Fruit fly (Drosophila melanogaster) whole organism, embryonic: ENCODE data around the gene CG5359.

Experiments used
- ATbp ChIP-seq: fragments of 200-800 bp; sonication (Bioruptor generic); optimal IDR thresholded peaks from 2 replicates; lab custom pipeline; 2017; ENCODE audit warnings: missing biosample characterization, mild to moderate bottlenecking, missing genetic modification characterization, missing genetic modification reagents
- Asciz ChIP-seq: fragments of 200-800 bp; sonication (Bioruptor generic); optimal IDR thresholded peaks from 2 replicates; lab custom pipeline; 2017; ENCODE audit warnings: missing biosample characterization, mild to moderate bottlenecking, missing genetic modification characterization, missing genetic modification reagents
- BtbVII ChIP-seq: fragments of 200-800 bp; sonication (Bioruptor generic); optimal IDR thresholded peaks from 3 replicates; lab custom pipeline; 2017; ENCODE audit warnings: missing biosample characterization, mild to moderate bottlenecking, missing genetic modification characterization
- CG10147 ChIP-seq: fragments of 200-800 bp; sonication (Bioruptor generic); optimal IDR thresholded peaks from 2 replicates; lab custom pipeline; 2019; ENCODE audit warnings: missing biosample characterization, mild to moderate bottlenecking, missing genetic modification characterization, moderate library complexity
- CG11456 ChIP-seq: fragments of 200-800 bp; sonication (Bioruptor generic); IDR thresholded peaks from 3 replicates; pipeline ENCODE4 v1.3.6; 2022; ENCODE audit warnings: missing biosample characterization, missing genetic modification characterization
- CG11695 ChIP-seq: fragments of 200-800 bp; sonication (Bioruptor generic); IDR thresholded peaks from 3 replicates; pipeline ENCODE4 v1.3.6; 2022; ENCODE audit warnings: missing biosample characterization, missing genetic modification characterization
- CG11696 ChIP-seq: fragments of 200-800 bp; sonication (Bioruptor generic); IDR thresholded peaks from 2 replicates; pipeline ENCODE4 v1.3.6; 2022; ENCODE audit warnings: missing biosample characterization, missing genetic modification characterization
- CG12071 ChIP-seq: fragments of 200-800 bp; sonication (Bioruptor generic); optimal IDR thresholded peaks from 3 replicates; lab custom pipeline; 2018; ENCODE audit warnings: missing biosample characterization, mild to moderate bottlenecking, missing genetic modification characterization
- CG14965 ChIP-seq: fragments of 200-800 bp; sonication (Bioruptor generic); optimal IDR thresholded peaks from 2 replicates; lab custom pipeline; 2016; ENCODE audit warnings: missing biosample characterization, missing genetic modification characterization, borderline replicate concordance
- CG17359 ChIP-seq: fragments of 200-800 bp; sonication (Bioruptor generic); optimal IDR thresholded peaks from 3 replicates; lab custom pipeline; 2018; ENCODE audit warnings: missing biosample characterization, mild to moderate bottlenecking, missing genetic modification characterization, moderate library complexity
- CG2202 ChIP-seq: fragments of 200-800 bp; sonication (Bioruptor generic); optimal IDR thresholded peaks from 2 replicates; lab custom pipeline; 2018; ENCODE audit warnings: missing biosample characterization, mild to moderate bottlenecking, missing genetic modification characterization
- CG3838 ChIP-seq: fragments of 200-800 bp; sonication (Bioruptor generic); optimal IDR thresholded peaks from 3 replicates; lab custom pipeline; 2016; ENCODE audit warnings: missing biosample characterization, missing genetic modification characterization
- CG4854 ChIP-seq: fragments of 200-800 bp; sonication (Bioruptor generic); optimal IDR thresholded peaks from 2 replicates; lab custom pipeline; 2016; ENCODE audit warnings: missing biosample characterization, missing genetic modification characterization, inconsistent platforms
- CG6254 ChIP-seq: fragments of 200-800 bp; sonication (Bioruptor generic); optimal IDR thresholded peaks from 3 replicates; lab custom pipeline; 2017; ENCODE audit warnings: mild to moderate bottlenecking, missing biosample characterization, missing genetic modification reagents, missing genetic modification characterization
- CG6272 ChIP-seq: fragments of 200-800 bp; sonication (Bioruptor generic); IDR thresholded peaks from 2 replicates; pipeline ENCODE4 v1.3.6; 2022; ENCODE audit warnings: missing biosample characterization, missing genetic modification characterization
- CG6654 ChIP-seq: fragments of 200-800 bp; sonication (Bioruptor generic); optimal IDR thresholded peaks from 2 replicates; lab custom pipeline; 2017; ENCODE audit warnings: missing biosample characterization, mild to moderate bottlenecking, missing genetic modification characterization
- CG8765 ChIP-seq: fragments of 200-800 bp; sonication (Bioruptor generic); IDR thresholded peaks from 2 replicates; pipeline ENCODE4 v1.3.6; 2022; ENCODE audit warnings: missing biosample characterization, missing genetic modification characterization
- CG9437 ChIP-seq: fragments of 200-800 bp; sonication (Bioruptor generic); optimal IDR thresholded peaks from 2 replicates; lab custom pipeline; 2018; ENCODE audit warnings: missing biosample characterization, mild to moderate bottlenecking, missing genetic modification characterization
- CG9727 ChIP-seq: fragments of 200-800 bp; sonication (Bioruptor generic); optimal IDR thresholded peaks from 3 replicates; lab custom pipeline; 2017; ENCODE audit warnings: missing biosample characterization, mild to moderate bottlenecking, missing genetic modification characterization
- D ChIP-seq, 2 experiments: fragments of 200-800 bp in 1 of 2; fragments of >200 bp in 1 of 2; sonication (Bioruptor generic) in 1 of 2; optimal IDR thresholded peaks; 2 replicates in 1 of 2; 3 replicates in 1 of 2; lab custom pipeline; 2017; ENCODE audit warnings: mild to moderate bottlenecking in 1 of 2, missing biosample characterization in 1 of 2, missing genetic modification characterization in 1 of 2, missing genetic modification reagents in 1 of 2
- Dip3 ChIP-seq: fragments of 200-800 bp; sonication (Bioruptor generic); optimal IDR thresholded peaks from 3 replicates; lab custom pipeline; 2016; ENCODE audit warnings: missing biosample characterization, missing genetic modification characterization
- Dp ChIP-seq: fragments of 200-800 bp; sonication (Bioruptor generic); optimal IDR thresholded peaks from 2 replicates; lab custom pipeline; 2018; ENCODE audit warnings: missing biosample characterization, mild to moderate bottlenecking, missing genetic modification characterization, moderate library complexity
- Ets65A ChIP-seq: fragments of 200-800 bp; sonication (Bioruptor generic); peaks from one replicate; lab custom pipeline; 2016; ENCODE audit warnings: missing biosample characterization, missing genetic modification characterization
- Fer3 ChIP-seq: fragments of 200-800 bp; sonication (Bioruptor generic); optimal IDR thresholded peaks from 2 replicates; lab custom pipeline; 2018; ENCODE audit warnings: missing biosample characterization, mild to moderate bottlenecking, missing genetic modification characterization, moderate library complexity
- HHEX ChIP-seq: fragments of 200-800 bp; sonication (Bioruptor generic); optimal IDR thresholded peaks from 3 replicates; lab custom pipeline; 2017; ENCODE audit warnings: missing biosample characterization, mild to moderate bottlenecking, missing genetic modification characterization, missing genetic modification reagents
- HmgZ ChIP-seq: fragments of 200-800 bp; sonication (Bioruptor generic); optimal IDR thresholded peaks from 2 replicates; lab custom pipeline; 2018; ENCODE audit warnings: missing biosample characterization, mild to moderate bottlenecking, missing genetic modification characterization
- Lpt ChIP-seq: fragments of >200 bp; optimal IDR thresholded peaks from 2 replicates; lab custom pipeline; 2018; ENCODE audit warnings: missing biosample characterization, missing genetic modification characterization
- Nf-YC ChIP-seq: fragments of 200-800 bp; optimal IDR thresholded peaks from 3 replicates; lab custom pipeline; 2019; ENCODE audit warnings: missing biosample characterization, mild to moderate bottlenecking, missing genetic modification characterization, moderate library complexity
- NfI ChIP-seq: fragments of 200-800 bp; sonication (Bioruptor generic); optimal IDR thresholded peaks from 3 replicates; lab custom pipeline; 2018; ENCODE audit warnings: missing biosample characterization, mild to moderate bottlenecking, missing genetic modification characterization, moderate library complexity
- Oaz ChIP-seq: fragments of 200-800 bp; sonication (Bioruptor generic); IDR thresholded peaks from 2 replicates; pipeline ENCODE4 v1.3.6; 2022; ENCODE audit warnings: missing biosample characterization, missing genetic modification characterization
- Sox102F ChIP-seq: fragments of 200-800 bp; sonication (Bioruptor generic); optimal IDR thresholded peaks from 2 replicates; lab custom pipeline; 2018; ENCODE audit warnings: missing biosample characterization, mild to moderate bottlenecking, missing genetic modification characterization, moderate library complexity
- Xbp1 ChIP-seq: fragments of 200-800 bp; sonication (Bioruptor generic); optimal IDR thresholded peaks from 3 replicates; lab custom pipeline; 2016; ENCODE audit warnings: missing biosample characterization, mild to moderate bottlenecking, missing genetic modification characterization
- ap ChIP-seq: fragments of 200-800 bp; sonication (Bioruptor generic); IDR thresholded peaks from 2 replicates; pipeline ENCODE4 v1.3.6; 2022; ENCODE audit warnings: missing biosample characterization, missing genetic modification characterization
- ci ChIP-seq: fragments of 200-800 bp; sonication (Bioruptor generic); IDR thresholded peaks from 3 replicates; pipeline ENCODE4 v1.3.6; 2022; ENCODE audit warnings: missing biosample characterization, missing genetic modification characterization
- crc ChIP-seq: fragments of 200-800 bp; sonication (Bioruptor generic); optimal IDR thresholded peaks from 2 replicates; lab custom pipeline; 2016; ENCODE audit warnings: missing biosample characterization, missing genetic modification characterization
- danr ChIP-seq: fragments of 200-800 bp; sonication (Bioruptor generic); IDR thresholded peaks from 2 replicates; pipeline ENCODE4 v1.3.6; 2022; ENCODE audit warnings: missing biosample characterization, missing genetic modification characterization
- dimm ChIP-seq: fragments of 200-800 bp; sonication (Bioruptor generic); IDR thresholded peaks from 2 replicates; pipeline ENCODE4 v1.3.6; 2022; ENCODE audit warnings: missing biosample characterization, missing genetic modification characterization
- dpn ChIP-seq, 2 experiments: fragments of 200-800 bp; sonication (Bioruptor generic); optimal IDR thresholded peaks; 3 replicates each; lab custom pipeline; 2016; ENCODE audit warnings: missing biosample characterization in 2 of 2, missing genetic modification characterization in 2 of 2
- ems ChIP-seq: fragments of 200-800 bp; sonication (Bioruptor generic); optimal IDR thresholded peaks from 3 replicates; lab custom pipeline; 2016; ENCODE audit warnings: missing biosample characterization, missing genetic modification characterization
- hth ChIP-seq: fragments of >200 bp; optimal IDR thresholded peaks from 2 replicates; lab custom pipeline; 2017; ENCODE audit warnings: inconsistent platforms
- lola ChIP-seq, 3 experiments: fragments of >200 bp in 2 of 3; fragments of 200-800 bp in 1 of 3; sonication (Bioruptor generic) in 1 of 3; optimal IDR thresholded peaks; 2 replicates each; lab custom pipeline; 2017 to 2019; ENCODE audit warnings: missing biosample characterization in 3 of 3, missing genetic modification characterization in 3 of 3, mild to moderate bottlenecking in 1 of 3, moderate library complexity in 1 of 3
- p53 ChIP-seq: fragments of 200-800 bp; sonication (Bioruptor generic); optimal IDR thresholded peaks from 2 replicates; lab custom pipeline; 2016; ENCODE audit warnings: missing biosample characterization, missing genetic modification characterization
- phol ChIP-seq: fragments of 200-800 bp; sonication (Bioruptor generic); optimal IDR thresholded peaks from 3 replicates; lab custom pipeline; 2018; ENCODE audit warnings: missing biosample characterization, mild to moderate bottlenecking, missing genetic modification characterization, moderate library complexity
- pzg ChIP-seq: fragments of 200-800 bp; sonication (Bioruptor generic); optimal IDR thresholded peaks from 3 replicates; lab custom pipeline; 2018; ENCODE audit warnings: missing biosample characterization, mild to moderate bottlenecking, missing genetic modification characterization, moderate library complexity
- ranshi ChIP-seq: fragments of 200-800 bp; sonication (Bioruptor generic); IDR thresholded peaks from 2 replicates; pipeline ENCODE4 v1.3.6; 2022; ENCODE audit warnings: missing biosample characterization, missing genetic modification characterization
- sens ChIP-seq: fragments of 200-800 bp; sonication (Bioruptor generic); peaks from one replicate; lab custom pipeline; 2016; ENCODE audit warnings: missing biosample characterization, missing genetic modification characterization
- tna ChIP-seq: fragments of 200-800 bp; sonication (Bioruptor generic); IDR thresholded peaks from 2 replicates; pipeline ENCODE4 v1.3.6; 2022; ENCODE audit warnings: missing biosample characterization, missing genetic modification characterization; ENCODE audit not compliant: partially characterized antibody
- tup ChIP-seq: fragments of 200-800 bp; sonication (Bioruptor generic); optimal IDR thresholded peaks from 2 replicates; lab custom pipeline; 2016; ENCODE audit warnings: missing biosample characterization, mild to moderate bottlenecking, missing genetic modification characterization, moderate library complexity
- wdn ChIP-seq: fragments of 200-800 bp; sonication (Bioruptor generic); IDR thresholded peaks from 2 replicates; pipeline ENCODE4 v1.3.6; 2022; ENCODE audit warnings: missing biosample characterization, missing genetic modification characterization

The CG5359 gene

DNA sequence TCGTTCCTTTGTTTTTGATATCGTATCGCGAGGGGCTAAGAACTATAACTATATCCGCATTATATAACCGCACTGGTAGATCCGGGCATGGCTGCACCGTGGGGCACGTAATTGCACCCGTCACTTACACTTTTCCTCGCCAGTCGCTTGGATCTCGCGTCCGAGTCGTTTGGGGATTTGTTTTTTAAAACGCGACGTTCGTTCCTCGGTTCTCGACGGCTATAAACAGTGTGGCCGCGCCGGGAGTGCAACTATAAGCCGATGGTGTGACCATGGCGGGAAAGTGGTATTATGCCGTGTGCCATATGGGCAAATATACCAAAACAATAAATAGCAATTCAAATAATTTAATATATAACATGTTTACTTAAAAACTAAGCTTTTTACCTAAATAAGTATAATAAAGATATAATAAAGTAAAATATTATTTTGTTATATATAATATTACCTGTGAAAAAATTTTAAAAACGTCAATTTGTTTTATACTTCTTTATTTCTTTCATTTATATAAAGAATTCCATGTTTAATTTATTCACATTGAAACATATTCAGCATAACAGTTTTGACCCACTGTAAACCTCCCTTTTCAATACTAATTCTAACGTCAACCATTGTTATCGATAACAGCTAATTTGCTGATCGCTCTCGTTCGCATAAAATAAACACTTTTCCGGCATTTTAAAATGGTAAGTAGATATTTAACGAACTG lies 41.7 kb upstream of the CG5359 start, which contains the start of the genes Mical and CG3909 (continued):
- TF ChIP-seq sens (GFP tag; lab: Kevin White, UChicago): peak; percentile 85
- TF ChIP-seq phol (tag; lab: Kevin White, UChicago): peak; percentile 92
- peak; percentile 40 for TF ChIP-seq Asciz (GFP tag; lab: Kevin White, UChicago)
- no peak for TF ChIP-seq D (optimal IDR thresholded peaks at IDR 0.05; lab: Kevin White, UChicago)
- TF ChIP-seq D (GFP tag; optimal IDR thresholded peaks at IDR 0.05; lab: Kevin White, UChicago): peak; percentile 59
- no peak for TF ChIP-seq hth
- TF ChIP-seq Fer3 (tag; lab: Kevin White, UChicago): peak; percentile 88
- TF ChIP-seq Sox102F (GFP tag; lab: Kevin White, UChicago): peak; percentile 89
- TF ChIP-seq HmgZ (tag; lab: Kevin White, UChicago): peak; percentile 69
- no peak for TF ChIP-seq crc (GFP tag; lab: Kevin White, UChicago)
- TF ChIP-seq wdn (GFP tag; lab: Robert Waterston, UW): peak; percentile 83
- peak; percentile 63 for TF ChIP-seq HHEX
- peak; percentile 76 for TF ChIP-seq CG6272
- TF ChIP-seq Xbp1: peak; percentile 84
- TF ChIP-seq CG9437 (GFP tag; lab: Kevin White, UChicago): peak; percentile 77
- TF ChIP-seq NfI: peak; percentile 75
- peak; percentile 65; the same call in 1 of the 2 replicates for TF ChIP-seq CG8765 (GFP tag; lab: Robert Waterston, UW)
- TF ChIP-seq p53: no peak
- peak; percentile 77 for TF ChIP-seq CG9727
- peak; percentile 6 for TF ChIP-seq CG3838
- peak; percentile 65 for TF ChIP-seq CG10147 (GFP tag; lab: Kevin White, UChicago)
- no peak for TF ChIP-seq Dip3 (GFP tag; lab: Kevin White, UChicago)
- peak; percentile 91 for TF ChIP-seq ranshi (GFP tag; lab: Robert Waterston, UW)
- peak; percentile 13 for TF ChIP-seq CG2202 (tag; lab: Kevin White, UChicago)
- no peak for TF ChIP-seq Lpt (GFP tag; lab: Kevin White, UChicago)
- 0 out of 2 replicates have a peak, but pooled peaks have one; percentile 30 for TF ChIP-seq danr (GFP tag; lab: Robert Waterston, UW)
- peak; percentile 7 for TF ChIP-seq CG4854 (GFP tag; lab: Kevin White, UChicago)
- TF ChIP-seq CG17359 (tag; lab: Kevin White, UChicago): peak; percentile 88
- peak; percentile 75 for TF ChIP-seq CG11696
- TF ChIP-seq tna (GFP tag; lab: Robert Waterston, UW): peak; percentile 66
- peak in 1 of 3 experiments; percentile 84 for TF ChIP-seq lola (GFP tag; optimal IDR thresholded peaks at IDR 0.05; lab: Kevin White, UChicago)
- peak; percentile 85 for TF ChIP-seq ap (GFP tag; lab: Robert Waterston, UW)
- peak; percentile 60 for TF ChIP-seq BtbVII (GFP tag; lab: Kevin White, UChicago)
- TF ChIP-seq dimm (GFP tag; lab: Robert Waterston, UW): peak; percentile 77
- TF ChIP-seq Ets65A: peak; percentile 90
- peak; percentile 90 for TF ChIP-seq CG11695 (GFP tag; lab: Robert Waterston, UW)
- peak; percentile 86 for TF ChIP-seq Nf-YC (tag; lab: Kevin White, UChicago)
- TF ChIP-seq ems (GFP tag; lab: Kevin White, UChicago): peak; percentile 42
- TF ChIP-seq ci: peak; percentile 70
- TF ChIP-seq dpn (GFP tag; optimal IDR thresholded peaks at IDR 0.05; lab: Kevin White, UChicago): peak; percentile 55 to 87
- TF ChIP-seq ATbp (GFP tag; lab: Kevin White, UChicago): peak; percentile 53
- peak; percentile 76 for TF ChIP-seq pzg (GFP tag; lab: Kevin White, UChicago)
- TF ChIP-seq CG6654 (GFP tag; lab: Kevin White, UChicago): no peak
- TF ChIP-seq CG14965 (GFP tag; lab: Kevin White, UChicago): no peak
- peak; percentile 54 for TF ChIP-seq CG6254 (GFP tag; lab: Kevin White, UChicago)
- peak; percentile 76 for TF ChIP-seq Oaz (GFP tag; lab: Robert Waterston, UW)
- TF ChIP-seq tup: no peak
- TF ChIP-seq CG12071: no peak
- TF ChIP-seq Dp (GFP tag; lab: Kevin White, UChicago): peak; percentile 34
- TF ChIP-seq CG11456: peak; percentile 91
